Fruit fly (Drosophila melanogaster): ENCODE results near the gene CG2211.
A peak's percentile ranks its signal among the peaks of the same experiment; 100 is the strongest.

Gene CG2211

dm6 chr3L:1313039-1313766 is 22.0 kb downstream of the CG2211 start, which contains the start of the genes sturkopf and Herc4 (continued):
- TF ChIP-seq pdm3 (GFP tag; optimal IDR thresholded peaks at IDR 0.05) (peak; percentile 81), CG8119 (GFP tag; IDR thresholded peaks at IDR 0.05) (peak; percentile 45), spab (GFP tag; optimal IDR thresholded peaks at IDR 0.05) (peak; percentile 21), Gug (GFP tag; IDR thresholded peaks at IDR 0.05) (peak; percentile 34; the same call in 1 of the 2 replicates), CG8319 (GFP tag; optimal IDR thresholded peaks at IDR 0.05) (peak; percentile 55), CG3919 (GFP tag; optimal IDR thresholded peaks at IDR 0.05) (no peak)

- TF ChIP-seq svp (GFP tag), result peak; percentile 42
- TF ChIP-seq Ets21C (GFP tag; optimal IDR thresholded peaks at IDR 0.05), result no peak
- TF ChIP-seq Blimp-1 (GFP tag; optimal IDR thresholded peaks at IDR 0.05), result peak; percentile 68
- TF ChIP-seq Hr39 (GFP tag; optimal IDR thresholded peaks at IDR 0.05), result no peak
- no peak for TF ChIP-seq Smox (GFP tag; optimal IDR thresholded peaks at IDR 0.05)
- TF ChIP-seq Eip75B (GFP tag; optimal IDR thresholded peaks at IDR 0.05), result no peak
- no peak for TF ChIP-seq CG6276 (GFP tag; optimal IDR thresholded peaks at IDR 0.05)
- TF ChIP-seq CG7368 (GFP tag; optimal IDR thresholded peaks at IDR 0.05), result no peak
- peak; percentile 100 for TF ChIP-seq vri (GFP tag; optimal IDR thresholded peaks at IDR 0.05)
- no peak for TF ChIP-seq CG9139 (GFP tag; optimal IDR thresholded peaks at IDR 0.05)
- no peak for TF ChIP-seq CG6854 (GFP tag; optimal IDR thresholded peaks at IDR 0.05)
- TF ChIP-seq CG6792 (GFP tag; optimal IDR thresholded peaks at IDR 0.05), result no peak
- TF ChIP-seq CG6163 (GFP tag; IDR thresholded peaks at IDR 0.05), result 0 out of 3 replicates have a peak, but pooled peaks have one; percentile 32
- no peak for TF ChIP-seq CG8319 (GFP tag; optimal IDR thresholded peaks at IDR 0.05)
- TF ChIP-seq CG10669 (GFP tag; optimal IDR thresholded peaks at IDR 0.05), result no peak
- no peak for TF ChIP-seq Sox102F (GFP tag; optimal IDR thresholded peaks at IDR 0.05)
- TF ChIP-seq OdsH (GFP tag; optimal IDR thresholded peaks at IDR 0.05), result no peak
- TF ChIP-seq lz (GFP tag; optimal IDR thresholded peaks at IDR 0.05), result no peak
- no peak for TF ChIP-seq dac (GFP tag; optimal IDR thresholded peaks at IDR 0.05)
- no peak for TF ChIP-seq pdm3 (GFP tag; optimal IDR thresholded peaks at IDR 0.05)
- no peak for TF ChIP-seq CG1621 (tag; optimal IDR thresholded peaks at IDR 0.05)
- no peak for TF ChIP-seq Ets96B (tag; optimal IDR thresholded peaks at IDR 0.05)
- TF ChIP-seq achi (GFP tag; optimal IDR thresholded peaks at IDR 0.05), result no peak
- no peak for TF ChIP-seq salr (GFP tag; optimal IDR thresholded peaks at IDR 0.05)
- no peak for TF ChIP-seq CG6808 (GFP tag; optimal IDR thresholded peaks at IDR 0.05)
- no peak for TF ChIP-seq ss (GFP tag; optimal IDR thresholded peaks at IDR 0.05)
- no peak for TF ChIP-seq cyc (GFP tag; optimal IDR thresholded peaks at IDR 0.05)
- no peak for TF ChIP-seq Eip93F (GFP tag; optimal IDR thresholded peaks at IDR 0.05)
- no peak for TF ChIP-seq Sox14 (GFP tag; optimal IDR thresholded peaks at IDR 0.05)
- TF ChIP-seq fkh (GFP tag; optimal IDR thresholded peaks at IDR 0.05), result no peak
- peak; percentile 50 for TF ChIP-seq CG3032 (tag; optimal IDR thresholded peaks at IDR 0.05)
- no peak for TF ChIP-seq spab (GFP tag; optimal IDR thresholded peaks at IDR 0.05)
- no peak for TF ChIP-seq Met (GFP tag; optimal IDR thresholded peaks at IDR 0.05)
- no peak for TF ChIP-seq fd85E (GFP tag; optimal IDR thresholded peaks at IDR 0.05)
- no peak for TF ChIP-seq CG3919 (GFP tag; optimal IDR thresholded peaks at IDR 0.05)
- TF ChIP-seq CG32006 (GFP tag; optimal IDR thresholded peaks at IDR 0.05), result no peak
- no peak for TF ChIP-seq Sox15 (GFP tag; optimal IDR thresholded peaks at IDR 0.05)
- TF ChIP-seq CG11762 (GFP tag; optimal IDR thresholded peaks at IDR 0.05; ENCODE audit: insufficient read depth), result no peak
- no peak for TF ChIP-seq CG10631 (GFP tag; optimal IDR thresholded peaks at IDR 0.05)
- no peak for TF ChIP-seq CG4318 (GFP tag; optimal IDR thresholded peaks at IDR 0.05)
- TF ChIP-seq Hr4 (GFP tag; optimal IDR thresholded peaks at IDR 0.05), result no peak
- TF ChIP-seq CG11902 (GFP tag; optimal IDR thresholded peaks at IDR 0.05), result no peak
- TF ChIP-seq CG15336 (GFP tag; IDR thresholded peaks at IDR 0.05), result no peak
- peak; percentile 50 for TF ChIP-seq CG31627 (GFP tag; optimal IDR thresholded peaks at IDR 0.05)
- no peak for TF ChIP-seq net (GFP tag; optimal IDR thresholded peaks at IDR 0.05)
- TF ChIP-seq Hr38 (GFP tag; optimal IDR thresholded peaks at IDR 0.05), result no peak
These were observed 28.0 kb downstream of the CG2211 start, which contains the start of the genes Ctr9 and Nt5a for dm6 chr3L:1307005-1307632. Gene Ctr9, plus strand, starts transcription at chr3L:1307224. Gene Nt5a, minus strand, starts transcription at chr3L:1307418.

Data from whole organism, prepupa.